Fruit fly (Drosophila melanogaster): ENCODE results near the gene CG8300.

CG8300 gene

DNA sequence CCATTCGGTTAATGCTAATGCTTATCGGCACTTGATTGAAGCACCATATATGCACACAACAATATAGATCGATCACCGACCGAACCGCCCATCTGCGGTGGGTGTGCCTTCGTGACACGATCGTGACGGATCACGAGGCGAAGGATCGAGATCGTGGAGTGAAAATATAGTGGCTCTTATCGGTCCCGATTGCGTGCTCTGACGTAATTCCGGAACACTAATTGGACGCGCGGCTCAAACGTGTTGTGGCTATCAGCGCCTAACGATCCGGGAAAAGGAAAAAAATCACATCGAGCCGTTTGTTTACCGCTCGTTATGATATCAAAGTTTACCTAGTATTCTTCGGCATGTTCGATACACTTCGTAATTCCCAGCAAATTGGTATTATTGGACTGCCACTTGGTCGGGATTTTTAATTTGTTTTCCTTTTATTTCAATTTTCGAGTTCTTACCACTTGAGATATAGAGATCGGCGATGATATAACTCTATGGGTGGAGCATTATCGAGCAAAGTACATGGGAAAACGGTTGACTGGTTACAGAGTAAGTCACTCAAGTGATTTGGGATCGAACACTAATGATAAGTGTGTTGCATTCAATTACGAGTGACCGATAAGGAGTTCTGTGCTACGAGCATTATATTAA lies 31.3 kb upstream of the CG8300 start:
- TF ChIP-seq D1 (tag; optimal IDR thresholded peaks at IDR 0.05), result no peak
- no peak for TF ChIP-seq CG4496 (GFP tag; IDR thresholded peaks at IDR 0.05)
- no peak for TF ChIP-seq CG12605 (GFP tag; IDR thresholded peaks at IDR 0.05)
- no peak for TF ChIP-seq rn (GFP tag; IDR thresholded peaks at IDR 0.05)
- TF ChIP-seq Ets98B (GFP tag; IDR thresholded peaks at IDR 0.05), result no peak
- no peak for TF ChIP-seq CG9948 (tag; optimal IDR thresholded peaks at IDR 0.05)
- TF ChIP-seq fd96Ca (GFP tag; IDR thresholded peaks at IDR 0.05), result no peak
- TF ChIP-seq CG8301 (tag; optimal IDR thresholded peaks at IDR 0.05), result no peak
- no peak for TF ChIP-seq CG13204 (GFP tag; optimal IDR thresholded peaks at IDR 0.05)
- no peak for TF ChIP-seq CG15710 (tag; optimal IDR thresholded peaks at IDR 0.05)
- TF ChIP-seq Snoo (tag; optimal IDR thresholded peaks at IDR 0.05), result no peak
- no peak for TF ChIP-seq CG34367 (tag; optimal IDR thresholded peaks at IDR 0.05)
- TF ChIP-seq gl (tag; optimal IDR thresholded peaks at IDR 0.05), result no peak

- no peak for TF ChIP-seq CG8159 (tag; optimal IDR thresholded peaks at IDR 0.05)
- no peak for TF ChIP-seq Ets98B (GFP tag; IDR thresholded peaks at IDR 0.05)
- no peak for TF ChIP-seq CG34367 (tag; optimal IDR thresholded peaks at IDR 0.05)
- TF ChIP-seq D1 (tag; optimal IDR thresholded peaks at IDR 0.05), result no peak
- TF ChIP-seq CG9948 (tag; optimal IDR thresholded peaks at IDR 0.05), result no peak
- no peak for TF ChIP-seq CG12605 (GFP tag; IDR thresholded peaks at IDR 0.05)
These were observed 30.3 kb upstream of the CG8300 start for dm6 chrX:7074316-7074925.

DNA sequence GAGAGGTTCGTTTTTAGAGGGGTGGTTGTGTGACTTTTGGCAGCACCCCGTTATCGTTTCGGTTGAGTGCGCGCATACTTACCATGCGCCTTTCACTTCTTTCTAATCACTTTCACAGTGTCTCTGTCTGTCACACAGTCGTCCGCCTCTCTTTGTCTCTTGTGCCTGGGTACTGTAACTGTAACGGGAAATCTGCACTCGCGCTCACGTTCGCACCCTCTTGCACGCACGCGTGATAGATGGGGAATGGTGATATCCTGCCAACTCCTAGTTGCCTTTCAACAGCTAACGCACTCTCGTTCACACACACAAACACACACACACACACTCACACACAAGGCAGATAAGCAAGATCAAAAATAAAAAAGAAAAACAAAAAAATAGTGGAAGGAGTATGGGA lies 22.3 kb upstream of the CG8300 start:
- TF ChIP-seq CG12605 (GFP tag; IDR thresholded peaks at IDR 0.05), result no peak
- TF ChIP-seq Ets98B (GFP tag; IDR thresholded peaks at IDR 0.05), result no peak
- TF ChIP-seq CG4496 (GFP tag; IDR thresholded peaks at IDR 0.05), result no peak
- no peak for TF ChIP-seq CG10348 (GFP tag; IDR thresholded peaks at IDR 0.05)
- no peak for TF ChIP-seq CG8301 (tag; optimal IDR thresholded peaks at IDR 0.05)
- no peak for TF ChIP-seq Pif1A (GFP tag; optimal IDR thresholded peaks at IDR 0.05)
- TF ChIP-seq EcR (GFP tag; optimal IDR thresholded peaks at IDR 0.05), result no peak
- TF ChIP-seq CG17806 (tag; optimal IDR thresholded peaks at IDR 0.05), result no peak
- TF ChIP-seq gl (tag; optimal IDR thresholded peaks at IDR 0.05), result no peak
- TF ChIP-seq CG13204 (GFP tag; optimal IDR thresholded peaks at IDR 0.05), result no peak
- no peak for TF ChIP-seq rn (GFP tag; IDR thresholded peaks at IDR 0.05)
- TF ChIP-seq CG15710 (tag; optimal IDR thresholded peaks at IDR 0.05), result no peak
- TF ChIP-seq D1 (tag; optimal IDR thresholded peaks at IDR 0.05), result no peak
- no peak for TF ChIP-seq CG34367 (tag; optimal IDR thresholded peaks at IDR 0.05)
- TF ChIP-seq Pif1B (GFP tag; optimal IDR thresholded peaks at IDR 0.05), result no peak
- TF ChIP-seq CG32121 (GFP tag; IDR thresholded peaks at IDR 0.05), result no peak
- no peak for TF ChIP-seq Snoo (tag; optimal IDR thresholded peaks at IDR 0.05)
- TF ChIP-seq fd96Ca (GFP tag; IDR thresholded peaks at IDR 0.05), result no peak
- no peak for TF ChIP-seq CG8159 (tag; optimal IDR thresholded peaks at IDR 0.05)
- TF ChIP-seq CG9948 (tag; optimal IDR thresholded peaks at IDR 0.05), result no peak

- TF ChIP-seq CG8301 (tag; optimal IDR thresholded peaks at IDR 0.05), result peak; percentile 4
- TF ChIP-seq Pif1A (GFP tag; optimal IDR thresholded peaks at IDR 0.05), result peak; percentile 48
- TF ChIP-seq CG13204 (GFP tag; optimal IDR thresholded peaks at IDR 0.05), result no peak
- TF ChIP-seq CG17806 (tag; optimal IDR thresholded peaks at IDR 0.05), result peak; percentile 39
- no peak for TF ChIP-seq Snoo (tag; optimal IDR thresholded peaks at IDR 0.05)
- TF ChIP-seq CG32121 (GFP tag; IDR thresholded peaks at IDR 0.05), result peak; percentile 50; the same call in 1 of the 2 replicates
- no peak for TF ChIP-seq CG10348 (GFP tag; IDR thresholded peaks at IDR 0.05)
- TF ChIP-seq rn (GFP tag; IDR thresholded peaks at IDR 0.05), result no peak
These were observed 18.1 kb upstream of the CG8300 start for dm6 chrX:7086539-7086938.

DNA sequence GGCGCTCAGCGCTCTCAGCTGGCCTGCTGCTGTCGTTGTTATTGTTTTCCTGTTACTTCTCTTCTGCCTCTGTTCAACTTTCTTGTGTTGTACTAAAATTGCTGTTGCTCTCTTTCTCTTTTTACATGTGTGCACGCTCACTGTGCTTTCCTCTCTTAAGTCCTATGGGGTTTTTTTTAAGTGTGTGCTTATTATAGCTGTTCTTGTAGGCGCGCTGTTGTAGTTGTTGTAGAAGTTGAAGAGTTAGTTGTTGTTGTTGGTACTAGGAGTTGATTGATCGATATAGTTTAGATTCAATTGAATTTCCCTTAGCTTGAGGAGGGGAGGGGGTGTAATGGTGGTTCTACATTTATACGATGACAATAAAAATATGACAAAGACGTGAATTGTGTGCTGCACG lies 12.8 kb upstream of the CG8300 start:
- no peak for TF ChIP-seq rn (GFP tag; IDR thresholded peaks at IDR 0.05)
- no peak for TF ChIP-seq CG9948 (tag; optimal IDR thresholded peaks at IDR 0.05)
- no peak for TF ChIP-seq CG13204 (GFP tag; optimal IDR thresholded peaks at IDR 0.05)
- no peak for TF ChIP-seq EcR (GFP tag; optimal IDR thresholded peaks at IDR 0.05)
- TF ChIP-seq Pif1A (GFP tag; optimal IDR thresholded peaks at IDR 0.05), result no peak
- no peak for TF ChIP-seq D1 (tag; optimal IDR thresholded peaks at IDR 0.05)
- TF ChIP-seq CG8159 (tag; optimal IDR thresholded peaks at IDR 0.05), result no peak
- no peak for TF ChIP-seq gl (tag; optimal IDR thresholded peaks at IDR 0.05)
- TF ChIP-seq CG14655 (GFP tag; optimal IDR thresholded peaks at IDR 0.05), result no peak
- TF ChIP-seq CG10348 (GFP tag; IDR thresholded peaks at IDR 0.05), result no peak
- no peak for TF ChIP-seq CG4496 (GFP tag; IDR thresholded peaks at IDR 0.05)

- no peak for TF ChIP-seq CG34367 (tag; optimal IDR thresholded peaks at IDR 0.05)
- TF ChIP-seq CG8301 (tag; optimal IDR thresholded peaks at IDR 0.05), result no peak
- TF ChIP-seq CG32121 (GFP tag; IDR thresholded peaks at IDR 0.05), result no peak
- TF ChIP-seq CG10348 (GFP tag; IDR thresholded peaks at IDR 0.05), result no peak
- TF ChIP-seq fd96Ca (GFP tag; IDR thresholded peaks at IDR 0.05), result no peak
- no peak for TF ChIP-seq CG13204 (GFP tag; optimal IDR thresholded peaks at IDR 0.05)
- TF ChIP-seq CG9948 (tag; optimal IDR thresholded peaks at IDR 0.05), result no peak
- no peak for TF ChIP-seq CG4496 (GFP tag; IDR thresholded peaks at IDR 0.05)
- no peak for TF ChIP-seq gl (tag; optimal IDR thresholded peaks at IDR 0.05)
- no peak for TF ChIP-seq CG12605 (GFP tag; IDR thresholded peaks at IDR 0.05)
- no peak for TF ChIP-seq CG17806 (tag; optimal IDR thresholded peaks at IDR 0.05)
- no peak for TF ChIP-seq Ets98B (GFP tag; IDR thresholded peaks at IDR 0.05)
- TF ChIP-seq Pif1A (GFP tag; optimal IDR thresholded peaks at IDR 0.05), result no peak
- no peak for TF ChIP-seq Pif1B (GFP tag; optimal IDR thresholded peaks at IDR 0.05)
- TF ChIP-seq rn (GFP tag; IDR thresholded peaks at IDR 0.05), result no peak
- TF ChIP-seq Snoo (tag; optimal IDR thresholded peaks at IDR 0.05), result no peak
- no peak for TF ChIP-seq CG14655 (GFP tag; optimal IDR thresholded peaks at IDR 0.05)
- TF ChIP-seq EcR (GFP tag; optimal IDR thresholded peaks at IDR 0.05), result no peak
- no peak for TF ChIP-seq CG15710 (tag; optimal IDR thresholded peaks at IDR 0.05)
- no peak for TF ChIP-seq D1 (tag; optimal IDR thresholded peaks at IDR 0.05)
These were observed 10.5 kb upstream of the CG8300 start for dm6 chrX:7094169-7094568.
